Worm (Caenorhabditis elegans) whole organism, L4/young adult: Measurements from ENCODE around the gene C55B6.4.

Source experiments
- W03F9.2 ChIP-seq: fragments of 150-350 bp; optimal IDR thresholded peaks from 2 replicates; lab custom pipeline; 2014; ENCODE audit warnings: missing biosample characterization, missing genetic modification characterization
- dao-5 ChIP-seq: sonication (generic microtip); optimal IDR thresholded peaks from 2 replicates; lab custom pipeline; 2016; ENCODE audit warnings: missing genotype, missing genetic modification characterization, moderate library complexity, missing compliant biosample characterization
- him-1 ChIP-seq: sonication (generic microtip); optimal IDR thresholded peaks from 2 replicates; lab custom pipeline; 2016; ENCODE audit warnings: missing genotype, missing genetic modification reagents, missing genetic modification characterization, missing compliant biosample characterization

Gene C55B6.4

DNA sequence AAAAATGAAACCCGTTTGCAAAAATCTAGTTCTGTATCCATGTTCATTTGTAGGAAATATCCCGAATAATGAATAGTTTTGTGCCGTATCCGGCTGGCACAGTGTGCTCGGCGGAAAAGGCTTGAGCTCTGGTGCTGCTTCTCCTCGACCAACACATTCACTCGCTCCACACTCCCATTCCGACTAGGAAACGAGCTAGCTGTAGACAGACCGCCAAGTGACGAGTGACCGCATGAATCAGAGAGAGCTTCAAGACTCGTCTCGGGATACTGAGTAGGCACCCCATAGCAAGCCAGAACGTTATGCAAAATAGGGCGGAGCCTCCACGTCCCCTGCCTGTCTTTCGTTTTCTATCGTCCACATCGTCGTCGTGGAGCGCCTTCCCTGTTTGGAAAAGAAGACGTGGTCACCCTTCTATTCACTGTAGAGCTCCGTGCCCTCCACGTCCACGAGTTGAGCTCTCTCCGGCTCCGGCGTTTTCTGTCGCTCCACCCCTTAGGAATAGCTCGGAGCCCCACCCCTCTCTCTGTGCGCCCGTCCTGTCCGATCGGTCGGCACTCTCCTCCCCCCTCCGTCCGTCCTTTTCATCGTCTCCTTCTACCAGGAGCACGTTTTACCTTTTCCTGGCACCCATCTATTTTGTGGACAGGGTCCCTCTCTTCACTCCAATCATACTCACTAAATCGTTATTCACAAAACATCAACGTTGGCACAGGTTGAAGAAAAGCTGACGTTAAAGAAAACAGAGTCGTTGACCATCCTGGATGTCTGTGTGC lies 30.4 kb upstream of the C55B6.4 start, which contains the start of gene syd-9:
syd-9 (plus strand) TSS at position 394 of the 776 bp plus-strand sequence.
- no peak for TF ChIP-seq dao-5 (tag; lab: Kevin White, UChicago)
- TF ChIP-seq W03F9.2: no peak
- no peak for TF ChIP-seq him-1 (tag; lab: Kevin White, UChicago)

DNA sequence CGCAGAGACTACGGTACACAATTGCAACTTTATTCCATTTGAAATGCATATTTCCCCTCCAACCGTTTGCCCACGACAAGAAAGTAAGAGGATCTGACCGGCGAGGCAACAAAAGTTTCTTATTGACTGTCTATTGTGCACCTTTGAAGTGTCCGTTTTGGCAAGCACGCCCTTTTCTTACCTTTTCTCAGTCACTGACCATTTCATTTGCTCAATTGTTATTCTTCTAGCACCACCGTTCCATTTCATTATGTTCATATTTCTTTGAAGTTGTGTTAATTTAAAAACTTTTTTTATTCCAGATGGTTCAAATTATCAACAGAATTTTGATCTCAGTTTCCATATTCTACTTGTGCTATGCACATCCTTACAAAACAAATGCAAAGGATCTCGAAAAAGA lies 23.9 kb upstream of the C55B6.4 start, which contains the start of gene spp-22:
spp-22 (plus strand) TSS at position 301 of the 400 bp plus-strand sequence.
- TF ChIP-seq dao-5 (tag; lab: Kevin White, UChicago) (no peak), him-1 (tag; lab: Kevin White, UChicago) (no peak), W03F9.2 (no peak)

DNA sequence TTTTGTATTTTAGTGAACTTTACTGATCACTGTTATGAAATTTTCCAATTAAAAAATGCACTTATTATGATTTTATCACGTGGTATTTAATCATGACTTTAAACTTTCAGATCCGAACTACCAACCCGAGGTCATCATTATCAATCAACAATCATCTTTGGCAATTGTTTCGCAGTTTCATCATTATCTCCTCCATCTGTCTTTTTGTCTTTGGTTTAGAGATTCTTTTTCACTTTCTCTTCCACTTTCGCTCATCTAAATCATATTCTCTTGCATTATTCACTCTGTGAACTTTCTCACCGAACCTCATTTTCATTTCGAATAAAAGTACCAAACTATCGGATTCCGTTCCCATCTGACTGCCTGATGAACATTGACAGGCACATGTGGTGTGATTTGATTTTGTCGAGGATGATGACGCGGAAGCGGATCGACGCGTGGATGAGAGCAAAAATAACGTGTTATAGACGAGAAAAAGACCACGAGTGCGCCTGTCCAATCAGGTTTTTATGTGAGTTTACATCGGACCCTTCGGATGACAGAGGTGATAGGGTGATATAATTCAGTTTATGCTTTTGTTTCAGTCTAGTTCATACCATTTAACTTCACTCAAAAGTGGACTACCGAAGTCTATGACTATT lies 23.1 kb upstream of the C55B6.4 start:
- TF ChIP-seq W03F9.2: no peak
- TF ChIP-seq him-1 (tag; lab: Kevin White, UChicago): no peak
- no peak for TF ChIP-seq dao-5 (tag; lab: Kevin White, UChicago)

DNA sequence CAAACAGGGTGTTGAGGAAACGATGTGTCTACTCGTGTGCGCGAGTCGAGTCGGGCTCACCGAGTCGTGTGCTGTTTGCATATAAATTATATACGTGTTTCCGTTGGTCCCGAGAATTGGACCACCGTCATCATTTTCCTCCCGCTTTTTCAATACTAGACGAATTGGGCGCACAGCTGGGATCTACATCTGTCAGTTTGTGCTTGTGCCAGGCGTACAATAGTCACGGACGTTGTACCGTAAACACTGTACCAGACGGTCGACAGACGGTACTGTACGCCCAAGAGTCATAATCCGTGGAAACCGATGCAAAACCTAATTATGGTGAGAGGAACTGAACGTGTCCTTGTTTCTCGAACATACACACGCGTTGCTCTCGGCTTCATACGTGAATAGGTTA lies 21.6 kb upstream of the C55B6.4 start:
- TF ChIP-seq him-1 (tag; lab: Kevin White, UChicago): no peak
- no peak for TF ChIP-seq W03F9.2
- no peak for TF ChIP-seq dao-5 (tag; lab: Kevin White, UChicago)

DNA sequence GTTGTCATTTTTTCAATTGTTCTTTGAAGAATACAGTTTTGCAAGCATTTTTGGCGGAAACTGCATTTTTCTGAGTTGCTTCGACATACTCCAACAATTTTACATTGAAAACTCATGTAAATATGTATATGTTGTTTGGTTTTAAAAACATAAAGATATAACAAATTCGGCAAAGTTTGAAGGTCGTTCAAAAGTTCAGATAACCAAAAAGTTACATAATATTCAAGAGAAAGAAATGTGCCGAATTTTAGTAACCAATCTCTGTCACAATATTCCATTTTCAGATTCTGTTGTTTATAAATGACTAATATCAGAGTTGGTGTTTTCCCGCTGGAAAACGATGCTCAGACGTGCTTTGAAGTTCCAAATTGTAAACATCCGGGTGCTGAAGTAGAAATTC lies 18.9 kb upstream of the C55B6.4 start, which contains the start of gene ZK867.2:
ZK867.2 (plus strand) TSS at position 301 of the 400 bp plus-strand sequence.
- TF ChIP-seq W03F9.2: no peak
- TF ChIP-seq dao-5 (tag; lab: Kevin White, UChicago): no peak

DNA sequence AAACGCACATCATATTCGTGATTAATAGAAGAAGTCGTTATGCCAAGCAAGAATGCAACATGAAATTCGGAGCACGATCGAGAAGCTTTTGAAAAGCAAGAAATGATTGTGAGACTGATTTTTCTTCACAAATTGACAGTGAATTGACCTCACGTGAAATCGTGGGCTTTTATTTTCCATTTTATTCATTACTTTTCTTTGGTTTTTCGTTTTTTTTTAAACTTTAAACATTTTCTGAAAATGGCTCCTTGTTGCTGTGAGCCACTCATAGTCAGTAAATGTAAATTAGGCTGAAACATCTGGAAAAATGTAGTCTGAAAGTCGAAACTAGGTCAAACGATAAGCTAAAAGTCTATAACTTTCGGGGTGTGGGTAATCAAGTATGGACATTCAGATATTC lies 17.7 kb upstream of the C55B6.4 start, which contains the start of gene C55B6.5:
C55B6.5 (minus strand) TSS at position 101 of the 400 bp plus-strand sequence.
- TF ChIP-seq W03F9.2: no peak
- TF ChIP-seq him-1 (tag; lab: Kevin White, UChicago): no peak
- TF ChIP-seq dao-5 (tag; lab: Kevin White, UChicago): no peak

DNA sequence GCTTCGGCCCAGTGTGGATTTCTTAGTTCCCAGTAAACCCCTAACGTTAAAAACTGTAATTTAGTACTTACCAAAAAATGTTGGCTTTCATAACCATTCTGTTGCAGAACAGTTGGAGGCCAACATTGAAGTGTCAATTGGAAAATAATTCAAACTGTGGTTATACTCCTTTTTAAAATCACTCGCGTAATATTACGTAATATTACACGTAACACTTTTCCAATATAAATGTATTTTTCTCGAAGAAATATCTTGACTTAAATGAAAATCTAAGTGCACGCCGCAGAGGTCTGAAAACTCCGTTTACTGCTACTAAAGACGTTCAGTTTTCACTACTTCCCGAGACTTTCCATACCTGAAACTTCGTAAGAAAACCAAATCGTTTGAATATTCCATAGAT lies 16.7 kb upstream of the C55B6.4 start:
- TF ChIP-seq dao-5 (tag; lab: Kevin White, UChicago) (no peak), W03F9.2 (no peak), him-1 (tag; lab: Kevin White, UChicago) (no peak)

DNA sequence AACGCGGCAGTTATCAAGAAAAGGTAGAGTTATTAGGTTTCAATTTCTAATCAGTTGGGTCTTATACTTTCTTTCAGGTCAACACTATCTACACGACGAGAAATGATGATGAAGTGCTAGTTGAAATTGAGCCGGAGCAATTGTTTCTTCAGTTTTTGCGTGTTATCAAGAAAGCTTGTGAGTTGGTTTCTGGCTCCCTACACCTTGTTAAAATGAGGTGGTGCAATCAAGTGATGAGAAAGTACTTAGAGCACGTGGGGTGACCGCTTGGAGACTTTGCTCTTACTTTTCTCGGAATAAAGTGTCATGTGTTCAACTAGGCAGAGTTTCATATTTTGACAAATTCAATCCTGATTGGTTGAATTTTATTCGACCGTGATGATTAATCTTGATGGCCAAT lies 13.0 kb upstream of the C55B6.4 start:
- TF ChIP-seq dao-5 (tag; lab: Kevin White, UChicago) (no peak), W03F9.2 (no peak), him-1 (tag; lab: Kevin White, UChicago) (no peak)

DNA sequence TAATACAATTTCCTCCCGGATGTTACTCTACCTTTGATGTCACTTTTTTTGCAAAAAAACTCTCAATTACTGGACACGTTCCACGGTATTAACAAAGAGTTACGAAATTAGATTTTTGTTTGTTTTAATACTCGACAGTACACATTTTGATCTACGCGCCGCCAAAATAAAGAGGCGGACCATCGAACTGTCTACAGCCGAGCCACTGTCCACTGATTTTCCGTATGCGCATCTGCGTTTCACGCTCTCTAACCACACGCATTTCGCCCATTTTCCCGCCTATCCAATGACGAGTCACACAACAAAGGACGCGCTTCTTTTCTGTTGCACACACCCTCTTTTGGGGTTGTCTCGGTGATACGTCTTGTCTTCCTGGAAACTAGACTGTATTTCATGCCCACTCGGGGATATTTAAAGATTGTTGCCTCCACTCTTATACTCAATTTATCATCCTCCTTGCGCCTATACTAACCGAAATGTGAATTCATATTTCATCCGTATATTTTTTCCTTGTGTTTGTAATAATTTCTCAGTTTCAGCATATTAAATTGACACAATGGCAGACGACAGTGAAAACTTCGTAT lies 12.4 kb upstream of the C55B6.4 start, which contains the start of gene C55B6.1:
C55B6.1 (plus strand) TSS at position 534 of the 584 bp plus-strand sequence.
- no peak for TF ChIP-seq him-1 (tag; lab: Kevin White, UChicago)
- TF ChIP-seq W03F9.2: no peak

DNA sequence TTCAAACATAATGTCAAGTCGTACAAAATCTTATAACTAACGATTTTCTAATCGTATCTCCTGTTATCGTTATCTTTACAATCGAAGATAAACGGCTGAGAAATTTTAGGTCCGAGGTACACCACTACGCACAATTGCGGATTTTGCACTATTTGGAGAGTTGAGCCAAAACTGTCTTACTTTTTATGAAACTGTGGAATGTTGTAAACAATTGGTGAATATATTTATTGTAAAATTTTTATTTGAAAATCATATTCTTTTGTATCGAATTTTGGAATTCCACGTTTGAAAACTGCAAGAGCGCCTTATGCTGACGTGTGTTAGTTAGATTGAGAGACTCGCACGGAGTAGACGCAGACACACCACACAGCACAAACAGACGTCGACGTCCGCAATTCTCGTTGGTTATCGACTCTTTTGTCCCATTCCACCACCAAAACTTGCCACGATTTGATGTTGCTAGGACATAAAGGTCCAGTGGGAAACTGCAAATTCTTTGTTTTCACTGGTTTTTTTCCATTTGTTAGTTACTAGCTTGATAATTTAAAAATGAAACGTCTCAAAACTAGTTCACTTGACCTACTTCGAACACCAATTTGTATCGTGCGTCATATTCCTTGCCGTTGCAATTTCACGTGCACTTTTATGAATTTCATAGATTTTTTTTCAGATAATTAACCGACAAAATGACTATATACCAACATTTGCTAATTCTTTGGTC lies 6.6 kb upstream of the C55B6.4 start, which contains the start of gene dnj-7:
dnj-7 (plus strand) TSS at position 671 of the 721 bp plus-strand sequence.
- peak; percentile 17 for TF ChIP-seq W03F9.2
- no peak for TF ChIP-seq dao-5 (tag; lab: Kevin White, UChicago)
- no peak for TF ChIP-seq him-1 (tag; lab: Kevin White, UChicago)

DNA sequence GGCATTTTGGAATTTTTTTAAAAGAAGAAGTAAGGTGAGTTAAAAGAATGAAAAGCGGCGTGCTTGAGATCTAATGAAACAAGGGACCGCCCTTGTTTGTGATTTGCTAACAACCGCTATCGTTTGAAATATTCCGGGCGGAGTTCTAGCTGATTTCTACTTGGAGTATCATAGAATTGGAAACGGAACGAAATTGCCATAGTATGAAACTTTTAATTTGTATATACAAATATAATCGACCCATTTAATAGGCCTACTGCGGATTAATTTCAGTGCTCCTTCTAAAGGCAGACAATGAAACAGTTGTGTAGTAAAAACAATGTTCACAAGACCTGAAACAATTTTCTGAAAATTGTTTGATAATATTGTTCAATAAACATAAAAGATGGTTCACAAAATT lies 4.4 kb upstream of the C55B6.4 start, which contains the start of gene C55B6.7:
C55B6.7 (minus strand) TSS at position 101 of the 400 bp plus-strand sequence.
- no peak for TF ChIP-seq dao-5 (tag; lab: Kevin White, UChicago)
- no peak for TF ChIP-seq him-1 (tag; lab: Kevin White, UChicago)
- TF ChIP-seq W03F9.2: no peak

DNA sequence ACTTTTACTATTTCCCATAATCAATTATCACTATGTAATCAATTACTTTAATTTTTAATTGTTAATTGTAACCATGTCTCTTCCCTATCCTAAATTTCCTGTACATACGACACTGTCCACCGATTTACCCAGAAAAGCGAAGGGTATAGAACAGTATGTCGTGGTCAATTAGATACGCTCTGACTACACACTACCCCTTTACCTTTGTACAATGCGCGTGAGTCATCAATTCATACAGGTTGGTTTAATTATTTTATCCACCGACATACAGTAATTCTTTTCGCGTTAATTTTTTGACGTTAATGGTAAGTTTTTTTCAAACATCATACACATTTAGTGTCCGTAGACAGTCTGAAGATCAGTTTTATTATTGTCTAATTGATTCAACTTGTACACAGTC lies 5.9 kb downstream of the C55B6.4 start:
- TF ChIP-seq W03F9.2: peak; percentile 83
- no peak for TF ChIP-seq dao-5 (tag; lab: Kevin White, UChicago)
- no peak for TF ChIP-seq him-1 (tag; lab: Kevin White, UChicago)

DNA sequence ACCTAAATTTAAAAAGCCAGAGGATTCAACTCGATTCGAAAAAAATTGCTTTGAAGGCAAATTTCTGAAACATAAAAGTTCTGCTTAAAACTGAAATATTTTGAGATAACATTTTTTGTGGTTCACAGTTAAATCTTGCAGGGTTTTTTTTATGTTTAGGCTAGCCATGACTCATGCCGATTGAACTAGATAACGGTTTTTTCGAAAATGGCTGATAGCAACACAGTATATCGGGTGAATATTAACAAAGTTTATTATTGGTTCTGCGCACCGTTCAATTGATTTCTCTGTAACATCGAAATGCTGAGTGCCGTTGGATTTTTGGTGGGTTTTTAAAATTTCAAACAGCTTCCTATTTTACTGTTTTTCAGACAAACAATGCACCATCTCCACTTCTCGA lies 10.2 kb downstream of the C55B6.4 start, which contains the start of gene F43E12.1:
F43E12.1 (plus strand) TSS at position 301 of the 400 bp plus-strand sequence.
- TF ChIP-seq him-1 (tag; lab: Kevin White, UChicago) (no peak), dao-5 (tag; lab: Kevin White, UChicago) (no peak), W03F9.2 (no peak)
